Worm (Caenorhabditis elegans) whole organism, L1 larva: ENCODE results near the gene F40D4.13.

Source experiments
- C04F5.9 ChIP-seq: sonication (generic microtip); optimal IDR thresholded peaks from 2 replicates; lab custom pipeline; 2016; ENCODE audit warnings: missing genetic modification characterization, missing compliant biosample characterization
- C34B4.2 ChIP-seq: sonication (generic microtip); optimal IDR thresholded peaks from 2 replicates; lab custom pipeline; 2017; ENCODE audit warnings: mild to moderate bottlenecking, missing genetic modification characterization, missing compliant biosample characterization
- alr-1 ChIP-seq: fragments of 200-800 bp; sonication (Bioruptor generic); optimal IDR thresholded peaks from 2 replicates; lab custom pipeline; 2018; ENCODE audit warnings: borderline replicate concordance, mild to moderate bottlenecking, missing genetic modification characterization, missing compliant biosample characterization
- ama-1 ChIP-seq: fragments of 150-350 bp; optimal IDR thresholded peaks from 2 replicates; lab custom pipeline; 2014
- blmp-1 ChIP-seq: fragments of 150-350 bp; optimal IDR thresholded peaks from 2 replicates; lab custom pipeline; 2014; ENCODE audit warnings: missing biosample characterization, missing genetic modification characterization
- ceh-63 ChIP-seq: fragments of 200-800 bp; sonication (Bioruptor generic); optimal IDR thresholded peaks from 2 replicates; lab custom pipeline; 2018; ENCODE audit warnings: mild to moderate bottlenecking, missing genetic modification characterization, missing compliant biosample characterization
- ceh-8 ChIP-seq: fragments of 200-800 bp; sonication (Bioruptor generic); optimal IDR thresholded peaks from 2 replicates; lab custom pipeline; 2018; ENCODE audit warnings: mild to moderate bottlenecking, missing genetic modification characterization, moderate library complexity, missing compliant biosample characterization
- dpl-1 ChIP-seq, 3 experiments: fragments of 150-350 bp in 2 of 3; sonication (generic microtip) in 1 of 3; optimal IDR thresholded peaks; 2 replicates each; lab custom pipeline; 2014 to 2017; ENCODE audit warnings: missing biosample characterization in 3 of 3, missing genetic modification characterization in 3 of 3, missing genetic modification reagents in 3 of 3
- dsc-1 ChIP-seq: sonication (generic microtip); optimal IDR thresholded peaks from 2 replicates; lab custom pipeline; 2016; ENCODE audit warnings: mild to moderate bottlenecking, missing genetic modification characterization, missing compliant biosample characterization
- efl-1 ChIP-seq, 4 experiments: fragments of 150-350 bp; optimal IDR thresholded peaks in 3 of 4; peaks in 1 of 4; 1 replicate in 1 of 4; 2 replicates in 3 of 4; lab custom pipeline; 2014; ENCODE audit warnings: missing biosample characterization in 2 of 4, missing genetic modification characterization in 2 of 4, missing genetic modification reagents in 2 of 4
- efl-3 ChIP-seq: fragments of 200-800 bp; sonication (Bioruptor generic); optimal IDR thresholded peaks from 2 replicates; lab custom pipeline; 2018; ENCODE audit warnings: mild to moderate bottlenecking, missing genetic modification characterization, missing compliant biosample characterization
- egl-27 ChIP-seq, 2 experiments: fragments of 150-350 bp in 1 of 2; sonication (generic microtip); optimal IDR thresholded peaks; 3 replicates each; lab custom pipeline; 2017 to 2018; ENCODE audit warnings: missing biosample characterization in 2 of 2, missing genetic modification characterization in 2 of 2, missing genetic modification reagents in 2 of 2
- elt-2 ChIP-seq: sonication (generic microtip); optimal IDR thresholded peaks from 2 replicates; lab custom pipeline; 2016; ENCODE audit warnings: missing genetic modification characterization, mild to moderate bottlenecking, inconsistent platforms, missing compliant biosample characterization, missing genetic modification reagents
- ets-5 ChIP-seq: fragments of 200-800 bp; sonication (Bioruptor generic); IDR thresholded peaks from 2 replicates; pipeline ENCODE4 v1.3.6; 2022; ENCODE audit warnings: missing genetic modification characterization, missing compliant biosample characterization
- fkh-10 ChIP-seq: sonication (generic microtip); optimal IDR thresholded peaks from 2 replicates; lab custom pipeline; 2017; ENCODE audit warnings: missing biosample characterization, missing genetic modification reagents, missing genetic modification characterization
- fkh-4 ChIP-seq: sonication (generic microtip); optimal IDR thresholded peaks from 2 replicates; lab custom pipeline; 2016; ENCODE audit warnings: missing compliant biosample characterization, missing genetic modification characterization, borderline replicate concordance
- hpl-2 ChIP-seq: fragments of 150-350 bp; optimal IDR thresholded peaks from 2 replicates; lab custom pipeline; 2014; ENCODE audit warnings: missing biosample characterization, missing genetic modification reagents, missing genetic modification characterization
- lin-13 ChIP-seq: fragments of 150-350 bp; optimal IDR thresholded peaks from 2 replicates; lab custom pipeline; 2014; ENCODE audit warnings: missing biosample characterization, missing genetic modification reagents, missing genetic modification characterization
- lin-15B ChIP-seq: fragments of 150-350 bp; sonication (generic microtip); optimal IDR thresholded peaks from 3 replicates; lab custom pipeline; 2014; ENCODE audit warnings: missing biosample characterization, missing genetic modification characterization
- lin-35 ChIP-seq, 2 experiments: fragments of 150-350 bp; optimal IDR thresholded peaks; 2 replicates each; lab custom pipeline; 2014; ENCODE audit warnings: missing biosample characterization in 2 of 2, missing genetic modification characterization in 2 of 2, missing genetic modification reagents in 2 of 2
- mdl-1 ChIP-seq, 2 experiments: fragments of 150-350 bp; optimal IDR thresholded peaks; 2 replicates each; lab custom pipeline; 2014 to 2017; ENCODE audit warnings: missing biosample characterization in 2 of 2, missing genetic modification characterization in 2 of 2, inconsistent platforms in 1 of 2
- mef-2 ChIP-seq: fragments of 150-350 bp; optimal IDR thresholded peaks from 2 replicates; lab custom pipeline; 2014; ENCODE audit warnings: missing biosample characterization, missing genetic modification characterization
- mep-1 ChIP-seq: fragments of 150-350 bp; optimal IDR thresholded peaks from 2 replicates; lab custom pipeline; 2014; ENCODE audit warnings: missing biosample characterization, missing genetic modification characterization
- nhr-12 ChIP-seq: sonication (generic microtip); optimal IDR thresholded peaks from 2 replicates; lab custom pipeline; 2017; ENCODE audit warnings: missing biosample characterization, missing genetic modification characterization
- nhr-237 ChIP-seq: fragments of 150-350 bp; optimal IDR thresholded peaks from 2 replicates; lab custom pipeline; 2014; ENCODE audit warnings: missing biosample characterization, missing genetic modification characterization
- nhr-28 ChIP-seq: fragments of 150-350 bp; optimal IDR thresholded peaks from 2 replicates; lab custom pipeline; 2014; ENCODE audit warnings: missing biosample characterization, missing genetic modification characterization
- nhr-47 ChIP-seq: sonication (generic microtip); optimal IDR thresholded peaks from 2 replicates; lab custom pipeline; 2016; ENCODE audit warnings: mild to moderate bottlenecking, missing genetic modification characterization, moderate library complexity, missing compliant biosample characterization
- nhr-71 ChIP-seq: sonication (generic microtip); optimal IDR thresholded peaks from 2 replicates; lab custom pipeline; 2016; ENCODE audit warnings: mild to moderate bottlenecking, missing genetic modification characterization, moderate library complexity, missing compliant biosample characterization
- nhr-76 ChIP-seq: sonication (generic microtip); optimal IDR thresholded peaks from 2 replicates; lab custom pipeline; 2017; ENCODE audit warnings: missing biosample characterization, missing genetic modification characterization
- nhr-77 ChIP-seq: fragments of 150-350 bp; optimal IDR thresholded peaks from 2 replicates; lab custom pipeline; 2014; ENCODE audit warnings: missing biosample characterization, missing genetic modification characterization
- nhr-84 ChIP-seq: sonication (generic microtip); optimal IDR thresholded peaks from 2 replicates; lab custom pipeline; 2017; ENCODE audit warnings: missing biosample characterization, missing genetic modification characterization
- nhr-90 ChIP-seq: sonication (generic microtip); optimal IDR thresholded peaks from 2 replicates; lab custom pipeline; 2016; ENCODE audit warnings: mild to moderate bottlenecking, missing genetic modification characterization, missing compliant biosample characterization; ENCODE audit not compliant: poor library complexity
- pqm-1 ChIP-seq: sonication (generic microtip); optimal IDR thresholded peaks from 3 replicates; lab custom pipeline; 2017; ENCODE audit warnings: missing biosample characterization, missing genetic modification characterization
- rnt-1 ChIP-seq: sonication (generic microtip); optimal IDR thresholded peaks from 2 replicates; lab custom pipeline; 2016; ENCODE audit warnings: mild to moderate bottlenecking, missing genetic modification characterization, moderate library complexity, missing compliant biosample characterization
- snpc-4 ChIP-seq: fragments of 150-350 bp; optimal IDR thresholded peaks from 2 replicates; lab custom pipeline; 2014; ENCODE audit warnings: missing biosample characterization, missing genetic modification characterization
- snu-23 ChIP-seq: sonication (generic microtip); optimal IDR thresholded peaks from 2 replicates; lab custom pipeline; 2016; ENCODE audit warnings: missing genetic modification characterization, missing compliant biosample characterization
- sup-37 ChIP-seq: fragments of 200-800 bp; sonication (Bioruptor generic); optimal IDR thresholded peaks from 2 replicates; lab custom pipeline; 2018; ENCODE audit warnings: mild to moderate bottlenecking, missing genetic modification characterization, missing compliant biosample characterization
- swsn-7 ChIP-seq: sonication (generic microtip); optimal IDR thresholded peaks from 2 replicates; lab custom pipeline; 2016; ENCODE audit warnings: missing genetic modification characterization, missing compliant biosample characterization
- tbx-2 ChIP-seq: sonication (generic microtip); optimal IDR thresholded peaks from 2 replicates; lab custom pipeline; 2016; ENCODE audit warnings: missing genetic modification characterization, missing compliant biosample characterization
- tlp-1 ChIP-seq: fragments of 150-350 bp; optimal IDR thresholded peaks from 2 replicates; lab custom pipeline; 2014; ENCODE audit warnings: missing biosample characterization, missing genetic modification characterization
- unc-130 ChIP-seq: fragments of 150-350 bp; optimal IDR thresholded peaks from 2 replicates; lab custom pipeline; 2017; ENCODE audit warnings: missing biosample characterization, missing genetic modification characterization, inconsistent platforms
- unc-86 ChIP-seq: sonication (generic microtip); optimal IDR thresholded peaks from 2 replicates; lab custom pipeline; 2016; ENCODE audit warnings: missing genetic modification characterization, missing compliant biosample characterization
- unc-98 ChIP-seq: fragments of 200-800 bp; sonication (Bioruptor generic); IDR thresholded peaks from 2 replicates; pipeline ENCODE4 v1.3.6; 2022; ENCODE audit warnings: missing genetic modification characterization, missing compliant biosample characterization
- xbp-1 ChIP-seq: sonication (generic microtip); optimal IDR thresholded peaks from 2 replicates; lab custom pipeline; 2016; ENCODE audit warnings: missing genetic modification characterization, missing compliant biosample characterization
- ztf-11 ChIP-seq, 2 experiments: sonication (generic microtip); optimal IDR thresholded peaks; 2 replicates each; lab custom pipeline; 2016 to 2017; ENCODE audit warnings: missing genetic modification characterization in 2 of 2, missing biosample characterization in 1 of 2, missing compliant biosample characterization in 1 of 2

Gene F40D4.13

DNA sequence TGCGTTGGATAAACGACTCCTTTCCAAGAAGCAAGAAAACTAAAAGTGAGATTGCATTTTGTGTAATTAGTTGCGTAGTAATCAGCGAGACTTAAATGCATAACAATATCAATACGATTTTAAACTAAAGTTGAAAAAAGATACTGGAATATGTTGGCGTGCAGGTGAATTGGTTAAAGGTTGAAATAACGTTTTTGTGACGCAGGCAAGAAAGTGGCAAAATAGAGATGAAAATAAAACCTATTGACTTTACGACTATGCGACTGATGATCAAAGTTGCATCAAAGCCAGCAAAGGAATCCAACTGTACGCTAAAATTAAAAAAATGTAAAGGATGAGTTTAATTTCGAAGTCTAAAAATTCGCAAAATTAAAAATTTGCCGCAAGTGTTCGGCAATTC lies 8.4 kb upstream of the F40D4.13 start, which contains the start of gene srh-102:
srh-102 (minus strand) TSS at position 101 of the 400 bp plus-strand sequence.
- TF ChIP-seq ceh-8 (no peak), snpc-4 (no peak), nhr-28 (tag; lab: Kevin White, UChicago) (no peak), dpl-1 (GFP tag; optimal IDR thresholded peaks at IDR 0.05; lab: Kevin White, UChicago) (no peak), nhr-237 (tag; lab: Kevin White, UChicago) (no peak), fkh-4 (tag; lab: Kevin White, UChicago) (no peak), alr-1 (no peak), mep-1 (tag; lab: Kevin White, UChicago) (no peak), unc-86 (tag; lab: Kevin White, UChicago) (no peak), lin-15B (tag; lab: Kevin White, UChicago) (no peak), ceh-63 (no peak), xbp-1 (no peak), sup-37 (GFP tag; lab: Kevin White, UChicago) (no peak)

DNA sequence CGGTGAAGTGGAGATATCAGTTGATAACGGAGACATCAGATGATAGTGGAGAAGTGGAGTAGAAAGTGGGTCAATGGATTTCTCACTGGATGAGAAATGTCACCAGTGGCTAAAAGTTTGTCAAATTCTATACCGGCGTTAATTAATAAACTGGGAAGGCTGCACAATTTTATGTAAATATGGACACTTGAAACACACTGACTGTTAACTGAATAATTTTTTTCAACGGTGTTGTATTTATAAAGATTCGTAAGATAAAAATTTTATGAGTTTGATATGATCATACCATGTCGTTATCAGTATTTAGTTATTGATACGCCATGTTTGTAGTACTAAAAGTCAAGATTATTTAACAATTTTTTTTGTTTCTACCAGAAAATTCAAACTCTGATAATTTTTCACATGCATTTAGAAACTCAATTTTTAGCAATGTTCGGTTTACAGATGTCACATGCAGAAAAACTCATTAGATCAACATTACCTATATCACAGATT lies 2.4 kb upstream of the F40D4.13 start, which contains the start of gene F40D4.12:
F40D4.12 (plus strand) TSS at position 445 of the 495 bp plus-strand sequence.
- peak; percentile 5 for TF ChIP-seq tlp-1
- no peak for TF ChIP-seq nhr-90 (tag; lab: Kevin White, UChicago)
- peak; percentile 82 for TF ChIP-seq elt-2 (tag; lab: Kevin White, UChicago)

DNA sequence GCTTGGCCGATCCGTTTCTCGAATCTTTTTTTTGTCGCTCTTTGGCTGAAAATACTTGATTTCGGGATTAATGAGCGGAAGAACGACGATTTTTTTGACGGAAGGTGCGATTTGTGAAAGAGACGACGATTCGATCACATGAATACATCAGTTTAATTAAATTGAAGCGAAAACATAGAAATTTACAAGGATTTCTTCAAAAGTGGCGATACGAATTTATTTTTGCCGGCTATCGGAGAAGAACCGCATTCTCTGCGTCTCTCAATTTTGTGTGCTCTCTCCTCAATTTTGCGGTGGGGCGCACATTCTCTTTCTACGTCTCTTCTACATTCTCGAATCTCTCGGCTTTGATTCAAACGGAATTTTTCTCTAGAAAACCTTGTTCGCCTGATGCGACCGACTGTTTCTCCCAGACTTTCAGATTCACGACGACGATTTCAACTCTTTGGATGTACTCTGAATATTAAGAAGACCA lies 1.6 kb downstream of the F40D4.13 start, which contains the start of gene F40D4.17:
F40D4.17 (minus strand) TSS at position 51 of the 475 bp plus-strand sequence.
- TF ChIP-seq unc-130 (no peak), mdl-1 (tag; optimal IDR thresholded peaks at IDR 0.05; lab: Kevin White, UChicago) (no peak), ztf-11 (tag; optimal IDR thresholded peaks at IDR 0.05; lab: Kevin White, UChicago) (no peak), nhr-90 (tag; lab: Kevin White, UChicago) (no peak), efl-1 (optimal IDR thresholded peaks at IDR 0.05; lab: Kevin White, UChicago) (peak in 1 of 2 experiments; percentile 81), efl-1 (GFP tag; optimal IDR thresholded peaks at IDR 0.05 in 1 of 2; lab: Kevin White, UChicago) (peak in 1 of 2 experiments; percentile 93)
- TF ChIP-seq, all 84 proteins: peak for 1

DNA sequence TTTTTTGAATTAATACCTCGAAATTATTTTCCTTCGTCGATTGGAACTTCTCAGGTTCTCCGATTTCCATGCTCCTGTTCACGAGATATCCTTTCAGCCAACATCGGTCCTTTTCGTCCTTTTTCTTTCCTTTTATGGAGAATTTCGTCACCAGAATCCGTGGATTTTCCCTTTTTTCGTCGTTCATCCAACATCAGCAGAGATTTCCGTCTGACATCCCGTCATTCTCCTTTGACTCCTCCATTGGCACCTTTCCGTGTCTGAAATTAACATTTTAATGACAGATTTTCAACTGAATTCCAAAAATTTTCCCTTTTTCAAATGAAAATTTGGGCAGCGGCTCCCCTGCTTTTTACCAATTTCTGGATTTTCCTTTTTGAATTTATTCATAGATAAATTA lies 2.1 kb downstream of the F40D4.13 start:
- TF ChIP-seq tbx-2 (no peak), mdl-1 (tag; optimal IDR thresholded peaks at IDR 0.05; lab: Kevin White, UChicago) (no peak), sup-37 (GFP tag; lab: Kevin White, UChicago) (no peak), nhr-90 (tag; lab: Kevin White, UChicago) (no peak), ets-5 (no peak), lin-15B (tag; lab: Kevin White, UChicago) (no peak), elt-2 (tag; lab: Kevin White, UChicago) (no peak), blmp-1 (no peak), lin-13 (no peak), C04F5.9 (no peak), rnt-1 (no peak), unc-98 (GFP tag; lab: Robert Waterston, UW) (no peak), nhr-12 (tag; lab: Kevin White, UChicago) (no peak), alr-1 (no peak), fkh-10 (GFP tag; lab: Kevin White, UChicago) (no peak), nhr-84 (tag; lab: Kevin White, UChicago) (no peak), nhr-71 (tag; lab: Kevin White, UChicago) (no peak), unc-130 (no peak), lin-35 (GFP tag; optimal IDR thresholded peaks at IDR 0.05; lab: Kevin White, UChicago) (no peak)

DNA sequence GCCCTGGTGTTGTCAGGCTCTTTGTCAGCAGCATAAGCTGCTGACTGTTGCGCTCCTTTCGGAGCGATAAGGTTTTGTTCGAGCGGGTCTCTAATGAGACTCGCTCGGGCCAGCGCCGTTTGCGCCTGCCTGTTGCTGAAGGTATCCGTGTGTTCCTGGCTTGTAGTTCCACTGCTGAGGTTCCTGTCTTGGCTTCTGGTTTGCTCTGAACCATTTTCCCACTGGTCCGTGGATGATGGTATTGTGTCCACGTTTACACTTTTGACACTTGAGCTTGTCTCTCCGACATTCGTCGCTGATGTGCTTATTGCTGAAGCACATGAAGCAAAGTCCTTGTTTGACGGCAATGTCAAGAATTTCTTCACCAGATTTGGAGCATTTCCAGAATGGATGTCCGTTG lies 5.8 kb downstream of the F40D4.13 start:
- TF ChIP-seq ets-5 (no peak), egl-27 (tag; optimal IDR thresholded peaks at IDR 0.05; lab: Kevin White, UChicago) (no peak), lin-35 (GFP tag; optimal IDR thresholded peaks at IDR 0.05; lab: Kevin White, UChicago) (no peak), nhr-47 (tag; lab: Kevin White, UChicago) (no peak), mef-2 (tag; lab: Kevin White, UChicago) (no peak), swsn-7 (no peak), ama-1 (lab: Kevin White, UChicago) (no peak), snu-23 (GFP tag; lab: Kevin White, UChicago) (no peak), pqm-1 (tag; lab: Kevin White, UChicago) (no peak), nhr-76 (tag; lab: Kevin White, UChicago) (no peak), fkh-10 (GFP tag; lab: Kevin White, UChicago) (no peak), efl-3 (GFP tag; lab: Kevin White, UChicago) (no peak), alr-1 (no peak), unc-98 (GFP tag; lab: Robert Waterston, UW) (no peak), hpl-2 (GFP tag; lab: Kevin White, UChicago) (no peak), nhr-77 (no peak), C34B4.2 (tag; lab: Kevin White, UChicago) (no peak), dsc-1 (tag; lab: Kevin White, UChicago) (no peak)
